Worm (Caenorhabditis elegans): ENCODE data around the gene C35C5.10.

The C35C5.10 gene

ce11 chrX:11603234-11604108 lies 47.4 kb downstream of the C35C5.10 start:
- TF ChIP-seq dsc-1 (tag; optimal IDR thresholded peaks at IDR 0.05) (peak; percentile 56), elt-3 (tag; optimal IDR thresholded peaks at IDR 0.05) (no peak), nhr-85 (tag) (peak; percentile 77), lin-35 (GFP tag; optimal IDR thresholded peaks at IDR 0.05) (no peak), nhr-12 (tag; optimal IDR thresholded peaks at IDR 0.05) (no peak), unc-86 (tag; optimal IDR thresholded peaks at IDR 0.05) (peak; percentile 24), ztf-4 (tag; optimal IDR thresholded peaks at IDR 0.05) (peak; percentile 12), ceh-88 (GFP tag; IDR thresholded peaks at IDR 0.05) (0 out of 2 replicates have a peak, but pooled peaks have one; percentile 27), fkh-8 (tag; optimal IDR thresholded peaks at IDR 0.05) (peak; percentile 5), unc-98 (GFP tag; IDR thresholded peaks at IDR 0.05) (no peak), snu-23 (GFP tag; optimal IDR thresholded peaks at IDR 0.05) (peak; percentile 58), C16A3.4 (tag; optimal IDR thresholded peaks at IDR 0.05) (peak; percentile 8), aly-2 (tag; optimal IDR thresholded peaks at IDR 0.05) (peak; percentile 78), fos-1 (tag; optimal IDR thresholded peaks at IDR 0.05) (no peak), egl-13 (tag; optimal IDR thresholded peaks at IDR 0.05) (peak; percentile 27), nhr-20 (tag; optimal IDR thresholded peaks at IDR 0.05) (peak; percentile 23), hlh-4 (tag; optimal IDR thresholded peaks at IDR 0.05) (no peak), efl-1 (optimal IDR thresholded peaks at IDR 0.05) (peak in 1 of 2 experiments; percentile 39), efl-1 (GFP tag; optimal IDR thresholded peaks at IDR 0.05 in 1 of 2) (no peak), nhr-47 (tag; optimal IDR thresholded peaks at IDR 0.05) (peak; percentile 47), elt-2 (tag; optimal IDR thresholded peaks at IDR 0.05) (peak; percentile 31), xbp-1 (tag; optimal IDR thresholded peaks at IDR 0.05) (peak; percentile 16), nhr-19 (GFP tag; conservative IDR thresholded peaks at IDR 0.05) (0 out of 2 replicates have a peak, but pooled peaks have one; percentile 12), ama-1 (optimal IDR thresholded peaks at IDR 0.05) (peak; percentile 61), lin-14 (GFP tag; optimal IDR thresholded peaks at IDR 0.05) (peak; percentile 31), lsy-2 (tag; optimal IDR thresholded peaks at IDR 0.05) (peak; percentile 52 to 70), nhr-90 (tag; optimal IDR thresholded peaks at IDR 0.05; ENCODE audit: poor library complexity) (peak; percentile 63), nhr-71 (tag; optimal IDR thresholded peaks at IDR 0.05) (peak; percentile 60), dpl-1 (GFP tag; optimal IDR thresholded peaks at IDR 0.05) (no peak), jun-1 (tag; optimal IDR thresholded peaks at IDR 0.05) (peak; percentile 27)

ce11 chrX:11605214-11605765 lies 49.2 kb downstream of the C35C5.10 start, which contains the start of gene ftt-2:
Gene ftt-2 (minus strand): TSS chrX:11605419.
- TF ChIP-seq ceh-82 (tag; optimal IDR thresholded peaks at IDR 0.05) (peak in 1 of 3 experiments; percentile 7), ceh-90 (tag; optimal IDR thresholded peaks at IDR 0.05) (peak; percentile 42), lir-3 (tag; optimal IDR thresholded peaks at IDR 0.05; ENCODE audit: poor library complexity) (no peak), nhr-90 (tag; optimal IDR thresholded peaks at IDR 0.05; ENCODE audit: poor library complexity) (no peak), ama-1 (optimal IDR thresholded peaks at IDR 0.05) (peak; percentile 36), aha-1 (tag; optimal IDR thresholded peaks at IDR 0.05) (no peak), mef-2 (tag; optimal IDR thresholded peaks at IDR 0.05) (no peak), vab-15 (tag; optimal IDR thresholded peaks at IDR 0.05) (no peak), efl-3 (GFP tag; optimal IDR thresholded peaks at IDR 0.05) (no peak), rnt-1 (tag; optimal IDR thresholded peaks at IDR 0.05) (peak; percentile 36)
